Worm (Caenorhabditis elegans): ENCODE results near the gene ZK1290.5.

DNA sequence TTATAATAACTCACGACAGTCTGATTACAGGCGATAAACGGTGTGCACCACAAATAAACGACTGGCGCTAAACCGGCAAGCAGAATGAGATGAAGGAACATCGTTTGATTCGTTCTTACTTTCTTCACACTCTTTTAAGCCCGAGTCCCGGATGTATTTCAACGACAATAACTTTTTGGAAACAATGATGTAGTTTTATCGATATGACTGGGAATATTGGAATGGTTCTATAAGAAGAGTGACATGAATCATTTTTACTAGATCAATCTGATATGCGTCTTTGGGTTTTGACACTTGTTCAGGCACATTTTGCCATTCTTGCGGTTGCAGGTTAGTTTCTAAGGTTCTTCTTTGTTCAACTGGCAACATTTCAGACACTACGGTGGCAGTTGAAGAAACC, 32.1 kb downstream of the ZK1290.5 start, which contains the start of the genes ZK1290.11 and ZK1290.1:
- TF ChIP-seq ceh-14 (tag; optimal IDR thresholded peaks at IDR 0.05) (no peak), ceh-48 (tag; optimal IDR thresholded peaks at IDR 0.05) (no peak), gmeb-2 (tag; optimal IDR thresholded peaks at IDR 0.05) (no peak), ceh-9 (tag; optimal IDR thresholded peaks at IDR 0.05) (no peak), ttx-3 (tag; optimal IDR thresholded peaks at IDR 0.05) (no peak)

Measured in whole organism, late embryonic.